Fruit fly (Drosophila melanogaster) whole organism, adult: ENCODE results near the gene Mgat2.

Source experiments
- CG11617 ChIP-seq: fragments of 200-800 bp; sonication (Bioruptor generic); optimal IDR thresholded peaks from 2 replicates; lab custom pipeline; 2017; ENCODE audit warnings: mild to moderate bottlenecking, missing biosample characterization, missing genetic modification reagents, missing genetic modification characterization
- CG14711 ChIP-seq: fragments of 200-800 bp; sonication (Bioruptor generic); optimal IDR thresholded peaks from 2 replicates; lab custom pipeline; 2018; ENCODE audit warnings: missing biosample characterization, mild to moderate bottlenecking, missing genetic modification characterization, moderate library complexity
- cnc ChIP-seq, 2 experiments: fragments of >200 bp; optimal IDR thresholded peaks; 2 replicates each; lab custom pipeline; 2017
- tj ChIP-seq: fragments of 200-800 bp; sonication (Bioruptor generic); optimal IDR thresholded peaks from 3 replicates; lab custom pipeline; 2017; ENCODE audit warnings: missing biosample characterization, mild to moderate bottlenecking, missing genetic modification characterization, moderate library complexity

DNA sequence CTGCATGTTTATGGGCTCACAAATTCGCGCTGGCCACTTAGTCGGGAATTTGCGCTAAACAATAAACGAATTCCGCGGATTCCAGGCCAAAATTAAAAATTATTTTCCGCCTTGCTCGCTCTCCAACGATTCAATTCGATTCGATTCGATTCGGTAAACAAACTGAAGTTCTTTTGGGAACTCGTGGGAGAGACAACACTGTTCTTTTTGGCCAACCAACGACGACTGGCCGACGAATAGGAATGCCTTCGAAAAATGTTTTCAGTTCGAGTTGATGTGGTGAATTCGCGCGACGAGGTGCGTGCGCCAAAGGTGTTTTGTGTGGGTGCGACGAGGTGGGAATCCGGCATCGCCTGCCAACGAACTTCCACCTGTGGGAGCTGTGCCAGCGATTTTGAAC is 29.9 kb upstream of the Mgat2 start, which contains the start of gene CG15528:
- TF ChIP-seq tj (GFP tag; lab: Kevin White, UChicago): no peak
- TF ChIP-seq cnc (optimal IDR thresholded peaks at IDR 0.05; lab: Kevin White, UChicago): no peak
- TF ChIP-seq CG11617: no peak
- TF ChIP-seq CG14711 (tag; lab: Kevin White, UChicago): no peak
